Worm (Caenorhabditis elegans): Measurements from ENCODE around the gene C31E10.6.

C31E10.6 gene

DNA sequence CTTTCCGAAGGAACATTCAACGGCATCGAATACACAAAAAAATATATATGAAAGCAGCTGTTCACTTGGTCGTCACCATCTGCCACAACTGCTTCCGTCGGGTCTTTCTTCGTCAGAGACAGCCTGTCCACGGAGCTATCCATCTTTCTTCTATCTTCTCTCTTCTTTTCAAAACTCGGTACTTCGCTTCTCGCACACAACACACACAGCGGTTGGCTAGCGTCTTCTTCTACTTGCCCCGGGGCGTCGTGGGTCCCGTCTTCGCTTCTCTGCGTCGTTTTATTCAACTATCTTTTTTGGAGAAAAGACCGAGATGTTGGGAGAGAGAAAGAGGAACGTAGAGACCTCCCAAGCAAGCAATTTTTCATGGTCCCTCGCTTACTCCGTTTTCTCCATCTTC is 20.6 kb downstream of the C31E10.6 start (continued):
- TF ChIP-seq dsc-1 (tag; optimal IDR thresholded peaks at IDR 0.05) = peak; percentile 58
- no peak for TF ChIP-seq skn-1 (tag; optimal IDR thresholded peaks at IDR 0.05)
- TF ChIP-seq elt-3 (tag; optimal IDR thresholded peaks at IDR 0.05) = no peak
- TF ChIP-seq nhr-47 (tag; optimal IDR thresholded peaks at IDR 0.05) = peak; percentile 61
- no peak for TF ChIP-seq dpl-1 (GFP tag; optimal IDR thresholded peaks at IDR 0.05)
- peak; percentile 71 for TF ChIP-seq tbx-2 (tag; optimal IDR thresholded peaks at IDR 0.05)
- no peak for TF ChIP-seq fos-1 (tag; optimal IDR thresholded peaks at IDR 0.05)
- no peak for TF ChIP-seq ama-1 (optimal IDR thresholded peaks at IDR 0.05)
- no peak for TF ChIP-seq Y116A8C.19 (tag; optimal IDR thresholded peaks at IDR 0.05; ENCODE audit: borderline replicate concordance)
- TF ChIP-seq lin-39 (tag; optimal IDR thresholded peaks at IDR 0.05) = peak; percentile 66
- peak; percentile 45 for TF ChIP-seq unc-130 (tag; optimal IDR thresholded peaks at IDR 0.05)
- peak; percentile 25 to 45 for TF ChIP-seq efl-1 (optimal IDR thresholded peaks at IDR 0.05)
- no peak for TF ChIP-seq efl-1 (GFP tag; optimal IDR thresholded peaks at IDR 0.05 in 1 of 2)
- TF ChIP-seq snu-23 (GFP tag; optimal IDR thresholded peaks at IDR 0.05) = peak; percentile 71
- TF ChIP-seq nhr-90 (tag; optimal IDR thresholded peaks at IDR 0.05; ENCODE audit: poor library complexity) = no peak
- TF ChIP-seq nhr-84 (tag; optimal IDR thresholded peaks at IDR 0.05) = no peak
- no peak for TF ChIP-seq nhr-76 (tag; optimal IDR thresholded peaks at IDR 0.05)
- TF ChIP-seq xbp-1 (tag; optimal IDR thresholded peaks at IDR 0.05) = peak; percentile 54
- TF ChIP-seq alr-1 (tag; optimal IDR thresholded peaks at IDR 0.05; ENCODE audit: borderline replicate concordance) = no peak
- TF ChIP-seq tlp-1 (tag; optimal IDR thresholded peaks at IDR 0.05) = no peak
- TF ChIP-seq C16A3.4 (tag; optimal IDR thresholded peaks at IDR 0.05) = peak; percentile 13
- TF ChIP-seq pag-3 (tag; optimal IDR thresholded peaks at IDR 0.05; ENCODE audit: borderline replicate concordance, insufficient read depth) = peak; percentile 92
- no peak for TF ChIP-seq aha-1 (tag; optimal IDR thresholded peaks at IDR 0.05)
- peak; percentile 13 for TF ChIP-seq ztf-4 (tag; optimal IDR thresholded peaks at IDR 0.05)
- TF ChIP-seq snpc-4 (tag; optimal IDR thresholded peaks at IDR 0.05) = no peak
- TF ChIP-seq mef-2 (tag; optimal IDR thresholded peaks at IDR 0.05) = peak; percentile 12
- no peak for TF ChIP-seq elt-2 (tag; optimal IDR thresholded peaks at IDR 0.05)
- no peak for TF ChIP-seq sox-4 (tag; optimal IDR thresholded peaks at IDR 0.05)
- peak; percentile 48 for TF ChIP-seq zag-1 (tag; optimal IDR thresholded peaks at IDR 0.05)
- peak; percentile 90 for TF ChIP-seq nhr-71 (tag; optimal IDR thresholded peaks at IDR 0.05)
- no peak for TF ChIP-seq egl-27 (tag; optimal IDR thresholded peaks at IDR 0.05)
- TF ChIP-seq C04F5.9 (tag; optimal IDR thresholded peaks at IDR 0.05) = no peak
- TF ChIP-seq mdl-1 (tag; optimal IDR thresholded peaks at IDR 0.05) = peak; percentile 9 to 15
- no peak for TF ChIP-seq ces-1 (GFP tag; optimal IDR thresholded peaks at IDR 0.05)
- no peak for TF ChIP-seq F16B12.6 (tag; optimal IDR thresholded peaks at IDR 0.05)
- no peak for TF ChIP-seq blmp-1 (tag; optimal IDR thresholded peaks at IDR 0.05)
- TF ChIP-seq swsn-7 (tag; optimal IDR thresholded peaks at IDR 0.05) = peak; percentile 69
- no peak for TF ChIP-seq nhr-12 (tag; optimal IDR thresholded peaks at IDR 0.05)
- TF ChIP-seq ceh-88 (GFP tag; IDR thresholded peaks at IDR 0.05) = no peak; the same call in 1 of the 2 replicates
- no peak for TF ChIP-seq unc-98 (GFP tag; IDR thresholded peaks at IDR 0.05)
- no peak for TF ChIP-seq unc-30 (tag; optimal IDR thresholded peaks at IDR 0.05)
- peak; percentile 10 for TF ChIP-seq irx-1 (tag; optimal IDR thresholded peaks at IDR 0.05)
- TF ChIP-seq pax-3 (tag; optimal IDR thresholded peaks at IDR 0.05) = no peak
- TF ChIP-seq sup-37 (GFP tag; optimal IDR thresholded peaks at IDR 0.05) = peak; percentile 7
- TF ChIP-seq lsy-2 (tag; optimal IDR thresholded peaks at IDR 0.05) = peak; percentile 38 to 69
- no peak for TF ChIP-seq ceh-90 (tag; optimal IDR thresholded peaks at IDR 0.05)
- TF ChIP-seq efl-3 (GFP tag; optimal IDR thresholded peaks at IDR 0.05) = no peak
- no peak for TF ChIP-seq ets-5 (GFP tag; IDR thresholded peaks at IDR 0.05)
- TF ChIP-seq fkh-8 (tag; optimal IDR thresholded peaks at IDR 0.05) = no peak
- TF ChIP-seq nhr-19 (GFP tag; conservative IDR thresholded peaks at IDR 0.05) = peak; percentile 55
- no peak for TF ChIP-seq nhr-237 (tag; optimal IDR thresholded peaks at IDR 0.05)
- no peak for TF ChIP-seq hlh-4 (tag; optimal IDR thresholded peaks at IDR 0.05)
- no peak for TF ChIP-seq C34B4.2 (tag; optimal IDR thresholded peaks at IDR 0.05)
- no peak for TF ChIP-seq unc-62 (GFP tag; optimal IDR thresholded peaks at IDR 0.05)
- TF ChIP-seq grh-1 (GFP tag; IDR thresholded peaks at IDR 0.05) = no peak
